Fruit fly (Drosophila melanogaster): ENCODE data around the gene snsl.

Gene snsl

dm6 chr2L:4936325-4936869 lies 29.8 kb upstream of the snsl start, which contains the start of gene hoe2 (continued):
- TF ChIP-seq lola (GFP tag; optimal IDR thresholded peaks at IDR 0.05): no peak
- no peak for TF ChIP-seq tna (GFP tag; IDR thresholded peaks at IDR 0.05; ENCODE audit: partially characterized antibody)
- TF ChIP-seq corto (GFP tag; optimal IDR thresholded peaks at IDR 0.05): no peak
- TF ChIP-seq al (GFP tag; IDR thresholded peaks at IDR 0.05): no peak
- TF ChIP-seq sr (GFP tag; IDR thresholded peaks at IDR 0.05): no peak
- TF ChIP-seq toy (GFP tag; IDR thresholded peaks at IDR 0.05): no peak
- TF ChIP-seq Hmr (GFP tag; optimal IDR thresholded peaks at IDR 0.05): peak; percentile 71
- TF ChIP-seq ham (GFP tag; IDR thresholded peaks at IDR 0.05): no peak
- no peak for TF ChIP-seq Abd-B (GFP tag; optimal IDR thresholded peaks at IDR 0.05)
- no peak for TF ChIP-seq CG13424 (tag; optimal IDR thresholded peaks at IDR 0.05)
- TF ChIP-seq Drgx (GFP tag; IDR thresholded peaks at IDR 0.05): 0 out of 2 replicates have a peak, but pooled peaks have one; percentile 16
- TF ChIP-seq Hand (GFP tag; optimal IDR thresholded peaks at IDR 0.05): peak; percentile 38
- TF ChIP-seq fd102C (GFP tag; optimal IDR thresholded peaks at IDR 0.05): no peak
- no peak for TF ChIP-seq CG17186 (GFP tag; optimal IDR thresholded peaks at IDR 0.05)
- no peak for TF ChIP-seq z (GFP tag; IDR thresholded peaks at IDR 0.05)
- peak; percentile 48 for TF ChIP-seq CG15514 (GFP tag; optimal IDR thresholded peaks at IDR 0.05)
- TF ChIP-seq CG3281 (GFP tag; optimal IDR thresholded peaks at IDR 0.05): peak; percentile 31
- TF ChIP-seq lab (GFP tag; optimal IDR thresholded peaks at IDR 0.05): peak; percentile 55
- no peak for TF ChIP-seq gro (GFP tag; optimal IDR thresholded peaks at IDR 0.05)
- TF ChIP-seq crp (GFP tag; optimal IDR thresholded peaks at IDR 0.05): no peak
- TF ChIP-seq danr (GFP tag; IDR thresholded peaks at IDR 0.05): no peak
- no peak for TF ChIP-seq ab (GFP tag; optimal IDR thresholded peaks at IDR 0.05)
- TF ChIP-seq Deaf1 (tag; optimal IDR thresholded peaks at IDR 0.05): peak; percentile 94
- TF ChIP-seq NFAT (GFP tag; IDR thresholded peaks at IDR 0.05): no peak
- peak; percentile 94 for TF ChIP-seq CG15601 (tag; optimal IDR thresholded peaks at IDR 0.05)
- no peak for TF ChIP-seq Atf3 (GFP tag; optimal IDR thresholded peaks at IDR 0.05)
- 0 out of 2 replicates have a peak, but pooled peaks have one; percentile 20 for TF ChIP-seq Rfx (GFP tag; IDR thresholded peaks at IDR 0.05)
- no peak for TF ChIP-seq jumu (GFP tag; optimal IDR thresholded peaks at IDR 0.05)
- TF ChIP-seq Optix (GFP tag; IDR thresholded peaks at IDR 0.05): no peak
- TF ChIP-seq row (GFP tag; IDR thresholded peaks at IDR 0.05): no peak
- no peak for TF ChIP-seq crol (GFP tag; IDR thresholded peaks at IDR 0.05)
- no peak for TF ChIP-seq CG6791 (GFP tag; IDR thresholded peaks at IDR 0.05; ENCODE audit: partially characterized antibody)
- TF ChIP-seq CG13624 (GFP tag; optimal IDR thresholded peaks at IDR 0.05): no peak
- no peak for TF ChIP-seq CG6654 (GFP tag; optimal IDR thresholded peaks at IDR 0.05)
- TF ChIP-seq D19B (GFP tag; optimal IDR thresholded peaks at IDR 0.05): no peak
- TF ChIP-seq CG17612 (GFP tag; IDR thresholded peaks at IDR 0.05): no peak
- no peak for TF ChIP-seq peb (GFP tag; IDR thresholded peaks at IDR 0.05)
- TF ChIP-seq cg (GFP tag; optimal IDR thresholded peaks at IDR 0.05): no peak
- TF ChIP-seq CG4282 (GFP tag; optimal IDR thresholded peaks at IDR 0.05): no peak
- no peak for TF ChIP-seq gfzf (GFP tag; optimal IDR thresholded peaks at IDR 0.05)
- TF ChIP-seq CG8281 (tag; optimal IDR thresholded peaks at IDR 0.05): no peak
- TF ChIP-seq lov (optimal IDR thresholded peaks at IDR 0.05): no peak
- no peak for TF ChIP-seq lov (GFP tag; IDR thresholded peaks at IDR 0.05)
- TF ChIP-seq ewg (GFP tag; optimal IDR thresholded peaks at IDR 0.05): peak; percentile 57
- no peak for TF ChIP-seq CG4424 (GFP tag; optimal IDR thresholded peaks at IDR 0.05)
- no peak for TF ChIP-seq CG14050 (GFP tag; IDR thresholded peaks at IDR 0.05)

Measured in whole organism, embryonic.